Fruit fly (Drosophila melanogaster) whole organism, prepupa: ENCODE results near the gene Vm26Ac.
A peak's percentile ranks its signal among the peaks of the same experiment; 100 is the strongest.

ENCODE experiments used
- CG10631 ChIP-seq: fragments of 200-800 bp; sonication (Bioruptor generic); optimal IDR thresholded peaks from 2 replicates; lab custom pipeline; 2016; ENCODE audit warnings: missing biosample characterization, missing genetic modification characterization
- CG10669 ChIP-seq: fragments of 200-800 bp; sonication (Bioruptor generic); optimal IDR thresholded peaks from 3 replicates; lab custom pipeline; 2018; ENCODE audit warnings: missing biosample characterization, mild to moderate bottlenecking, missing genetic modification characterization, moderate library complexity
- CG11762 ChIP-seq: fragments of 200-800 bp; sonication (Bioruptor generic); optimal IDR thresholded peaks from 3 replicates; lab custom pipeline; 2016; ENCODE audit warnings: missing biosample characterization, missing genetic modification characterization; ENCODE audit not compliant: insufficient read depth
- CG11902 ChIP-seq: fragments of 200-800 bp; sonication (Bioruptor generic); optimal IDR thresholded peaks from 3 replicates; lab custom pipeline; 2016; ENCODE audit warnings: missing biosample characterization, missing genetic modification characterization
- CG15336 ChIP-seq: fragments of 200-800 bp; sonication (Bioruptor generic); IDR thresholded peaks from 2 replicates; pipeline ENCODE4 v1.3.6; 2022; ENCODE audit warnings: missing biosample characterization, missing genetic modification characterization
- CG1621 ChIP-seq: fragments of 200-800 bp; sonication (Bioruptor generic); optimal IDR thresholded peaks from 3 replicates; lab custom pipeline; 2018; ENCODE audit warnings: missing biosample characterization, mild to moderate bottlenecking, missing genetic modification characterization
- CG16779 ChIP-seq: fragments of 200-800 bp; sonication (Bioruptor generic); optimal IDR thresholded peaks from 3 replicates; lab custom pipeline; 2017; ENCODE audit warnings: missing biosample characterization, mild to moderate bottlenecking, missing genetic modification characterization
- CG3032 ChIP-seq: fragments of 200-800 bp; optimal IDR thresholded peaks from 2 replicates; lab custom pipeline; 2019; ENCODE audit warnings: missing biosample characterization, mild to moderate bottlenecking, missing genetic modification characterization, moderate library complexity
- CG31627 ChIP-seq: fragments of 200-800 bp; sonication (Bioruptor generic); optimal IDR thresholded peaks from 3 replicates; lab custom pipeline; 2016; ENCODE audit warnings: missing biosample characterization, missing genetic modification characterization
- CG34406 ChIP-seq: fragments of 200-800 bp; sonication (Bioruptor generic); optimal IDR thresholded peaks from 3 replicates; lab custom pipeline; 2016; ENCODE audit warnings: missing biosample characterization, missing genetic modification characterization
- CG3919 ChIP-seq: fragments of 200-800 bp; sonication (Bioruptor generic); optimal IDR thresholded peaks from 3 replicates; lab custom pipeline; 2016; ENCODE audit warnings: missing biosample characterization, missing genetic modification characterization
- CG4318 ChIP-seq: fragments of 200-800 bp; sonication (Bioruptor generic); optimal IDR thresholded peaks from 3 replicates; lab custom pipeline; 2017; ENCODE audit warnings: missing biosample characterization, mild to moderate bottlenecking, missing genetic modification characterization
- CG6163 ChIP-seq: fragments of 200-800 bp; sonication (Bioruptor generic); IDR thresholded peaks from 3 replicates; pipeline ENCODE4 v1.3.6; 2022; ENCODE audit warnings: missing biosample characterization, missing genetic modification characterization
- CG6808 ChIP-seq: fragments of 200-800 bp; sonication (Bioruptor generic); optimal IDR thresholded peaks from 3 replicates; lab custom pipeline; 2017; ENCODE audit warnings: missing biosample characterization, missing genetic modification characterization, mild to moderate bottlenecking, moderate library complexity, missing genetic modification reagents
- CG6854 ChIP-seq: fragments of 200-800 bp; sonication (Bioruptor generic); optimal IDR thresholded peaks from 2 replicates; lab custom pipeline; 2017; ENCODE audit warnings: missing biosample characterization, mild to moderate bottlenecking, missing genetic modification characterization
- CG7368 ChIP-seq: fragments of 200-800 bp; sonication (Bioruptor generic); optimal IDR thresholded peaks from 3 replicates; lab custom pipeline; 2016; ENCODE audit warnings: missing biosample characterization, missing genetic modification characterization
- CG8319 ChIP-seq: fragments of 200-800 bp; sonication (Bioruptor generic); optimal IDR thresholded peaks from 3 replicates; lab custom pipeline; 2016; ENCODE audit warnings: missing biosample characterization, missing genetic modification characterization
- CG8632 ChIP-seq: fragments of 200-800 bp; sonication (Bioruptor generic); optimal IDR thresholded peaks from 3 replicates; lab custom pipeline; 2016; ENCODE audit warnings: missing biosample characterization, missing genetic modification characterization
- CG9139 ChIP-seq: fragments of 200-800 bp; sonication (Bioruptor generic); optimal IDR thresholded peaks from 3 replicates; lab custom pipeline; 2017; ENCODE audit warnings: missing biosample characterization, mild to moderate bottlenecking, missing genetic modification characterization
- Eip75B ChIP-seq: fragments of 200-800 bp; sonication (Bioruptor generic); optimal IDR thresholded peaks from 3 replicates; lab custom pipeline; 2016; ENCODE audit warnings: missing biosample characterization, missing genetic modification characterization
- Eip78C ChIP-seq: fragments of 200-800 bp; sonication (Bioruptor generic); peaks from one replicate; lab custom pipeline; 2016; ENCODE audit warnings: missing biosample characterization, missing genetic modification characterization
- Ets21C ChIP-seq: fragments of 200-800 bp; sonication (Bioruptor generic); optimal IDR thresholded peaks from 3 replicates; lab custom pipeline; 2016; ENCODE audit warnings: missing biosample characterization, missing genetic modification characterization
- Ets96B ChIP-seq: fragments of 200-800 bp; optimal IDR thresholded peaks from 2 replicates; lab custom pipeline; 2019; ENCODE audit warnings: missing biosample characterization, mild to moderate bottlenecking, missing genetic modification characterization, moderate library complexity
- Gug ChIP-seq: fragments of 200-800 bp; sonication (Bioruptor generic); IDR thresholded peaks from 2 replicates; pipeline ENCODE4 v1.3.6; 2022; ENCODE audit warnings: missing biosample characterization, missing genetic modification characterization
- Hr38 ChIP-seq: sonication (Bioruptor generic); optimal IDR thresholded peaks from 2 replicates; lab custom pipeline; 2016; ENCODE audit warnings: missing biosample characterization, missing genetic modification characterization
- Hr39 ChIP-seq: fragments of 200-800 bp; sonication (Bioruptor generic); optimal IDR thresholded peaks from 2 replicates; lab custom pipeline; 2016; ENCODE audit warnings: missing biosample characterization, missing genetic modification characterization
- Lpt ChIP-seq: fragments of 200-800 bp; sonication (Bioruptor generic); optimal IDR thresholded peaks from 3 replicates; lab custom pipeline; 2016; ENCODE audit warnings: missing biosample characterization, missing genetic modification characterization
- Met ChIP-seq: fragments of 200-800 bp; sonication (Bioruptor generic); optimal IDR thresholded peaks from 3 replicates; lab custom pipeline; 2016; ENCODE audit warnings: missing biosample characterization, missing genetic modification characterization
- OdsH ChIP-seq: fragments of 200-800 bp; sonication (Bioruptor generic); optimal IDR thresholded peaks from 3 replicates; lab custom pipeline; 2016; ENCODE audit warnings: missing biosample characterization, missing genetic modification characterization
- Smox ChIP-seq: fragments of 200-800 bp; sonication (Bioruptor generic); optimal IDR thresholded peaks from 3 replicates; lab custom pipeline; 2016; ENCODE audit warnings: missing biosample characterization, missing genetic modification characterization
- Sox102F ChIP-seq: fragments of 200-800 bp; sonication (Bioruptor generic); optimal IDR thresholded peaks from 2 replicates; lab custom pipeline; 2016; ENCODE audit warnings: missing biosample characterization, mild to moderate bottlenecking, missing genetic modification characterization
- Sox14 ChIP-seq: fragments of 200-800 bp; sonication (Bioruptor generic); optimal IDR thresholded peaks from 3 replicates; lab custom pipeline; 2016; ENCODE audit warnings: missing biosample characterization, missing genetic modification characterization
- cyc ChIP-seq: fragments of 200-800 bp; sonication (Bioruptor generic); optimal IDR thresholded peaks from 3 replicates; lab custom pipeline; 2016; ENCODE audit warnings: missing biosample characterization, missing genetic modification characterization
- dsx ChIP-seq: fragments of 200-800 bp; optimal IDR thresholded peaks from 3 replicates; lab custom pipeline; 2019; ENCODE audit warnings: missing biosample characterization, mild to moderate bottlenecking, missing genetic modification characterization, moderate library complexity; ENCODE audit not compliant: poor library complexity, severe bottlenecking
- fd59A ChIP-seq: fragments of 200-800 bp; sonication (Bioruptor generic); optimal IDR thresholded peaks from 2 replicates; lab custom pipeline; 2017; ENCODE audit warnings: missing biosample characterization, mild to moderate bottlenecking, missing genetic modification characterization, missing genetic modification reagents
- fkh ChIP-seq: fragments of 200-800 bp; sonication (Bioruptor generic); optimal IDR thresholded peaks from 3 replicates; lab custom pipeline; 2017; ENCODE audit warnings: missing biosample characterization, mild to moderate bottlenecking, missing genetic modification characterization, moderate library complexity
- lz ChIP-seq: fragments of 200-800 bp; sonication (Bioruptor generic); optimal IDR thresholded peaks from 3 replicates; lab custom pipeline; 2016; ENCODE audit warnings: missing biosample characterization, missing genetic modification characterization
- net ChIP-seq: fragments of 200-800 bp; sonication (Bioruptor generic); optimal IDR thresholded peaks from 3 replicates; lab custom pipeline; 2016; ENCODE audit warnings: missing biosample characterization, missing genetic modification characterization
- ss ChIP-seq, 2 experiments: fragments of 200-800 bp; sonication (Bioruptor generic); optimal IDR thresholded peaks; 2 replicates in 1 of 2; 3 replicates in 1 of 2; lab custom pipeline; 2017 to 2018; ENCODE audit warnings: mild to moderate bottlenecking in 2 of 2, missing biosample characterization in 2 of 2, missing genetic modification characterization in 2 of 2, moderate library complexity in 1 of 2
- svp ChIP-seq: fragments of 200-800 bp; sonication (Bioruptor generic); peaks from one replicate; lab custom pipeline; 2016; ENCODE audit warnings: missing biosample characterization, missing genetic modification characterization
- topi ChIP-seq: fragments of 200-800 bp; sonication (Bioruptor generic); optimal IDR thresholded peaks from 3 replicates; lab custom pipeline; 2016; ENCODE audit warnings: missing biosample characterization, missing genetic modification characterization
- vri ChIP-seq: fragments of 200-800 bp; sonication (Bioruptor generic); optimal IDR thresholded peaks from 3 replicates; lab custom pipeline; 2016; ENCODE audit warnings: missing biosample characterization, mild to moderate bottlenecking, missing genetic modification characterization

The Vm26Ac gene

dm6 chr2L:5978333-5979054, 20.1 kb upstream of the Vm26Ac start (continued):
- TF ChIP-seq Ets96B (tag; lab: Kevin White, UChicago) (no peak), Lpt (GFP tag; lab: Kevin White, UChicago) (no peak), CG10669 (GFP tag; lab: Kevin White, UChicago) (no peak), net (GFP tag; lab: Kevin White, UChicago) (peak; percentile 4), CG11762 (GFP tag; lab: Kevin White, UChicago) (no peak), CG4318 (no peak), Smox (GFP tag; lab: Kevin White, UChicago) (no peak), Sox14 (GFP tag; lab: Kevin White, UChicago) (peak; percentile 19), CG3032 (tag; lab: Kevin White, UChicago) (peak; percentile 13), fkh (GFP tag; lab: Kevin White, UChicago) (no peak), CG6163 (GFP tag; lab: Robert Waterston, UW) (no peak), CG9139 (GFP tag; lab: Kevin White, UChicago) (no peak), OdsH (GFP tag; lab: Kevin White, UChicago) (no peak), Hr39 (GFP tag; lab: Kevin White, UChicago) (no peak), CG7368 (GFP tag; lab: Kevin White, UChicago) (peak; percentile 39), Gug (GFP tag; lab: Robert Waterston, UW) (no peak), topi (peak; percentile 21), Ets21C (GFP tag; lab: Kevin White, UChicago) (no peak), fd59A (GFP tag; lab: Kevin White, UChicago) (no peak), Met (GFP tag; lab: Kevin White, UChicago) (peak; percentile 44), CG16779 (tag; lab: Kevin White, UChicago) (no peak), lz (GFP tag; lab: Kevin White, UChicago) (no peak), Hr38 (GFP tag; lab: Kevin White, UChicago) (no peak)
- TF ChIP-seq, all 60 proteins: peak for 17

DNA sequence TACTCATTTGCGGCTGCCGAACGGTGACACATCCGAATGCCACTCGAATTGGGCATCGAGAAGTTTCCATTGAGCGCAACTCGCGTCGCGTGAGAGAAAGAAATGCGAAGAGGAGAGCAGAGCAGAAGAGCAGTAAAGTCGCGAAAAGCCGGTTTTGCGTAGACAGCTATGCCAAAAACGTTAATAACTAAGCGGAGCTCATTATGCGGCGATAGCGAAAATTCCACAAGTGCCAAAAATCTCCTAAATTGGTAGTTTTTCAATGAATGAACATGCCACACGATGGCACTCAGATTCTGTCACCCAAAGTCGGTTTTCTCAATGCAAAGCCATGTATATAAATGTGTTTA, 19.3 kb upstream of the Vm26Ac start:
- TF ChIP-seq ss (GFP tag; optimal IDR thresholded peaks at IDR 0.05; lab: Kevin White, UChicago) (no peak), CG10631 (GFP tag; lab: Kevin White, UChicago) (no peak), CG7368 (GFP tag; lab: Kevin White, UChicago) (no peak), CG11902 (GFP tag; lab: Kevin White, UChicago) (no peak), Eip75B (GFP tag; lab: Kevin White, UChicago) (no peak), Smox (GFP tag; lab: Kevin White, UChicago) (no peak), CG1621 (tag; lab: Kevin White, UChicago) (no peak), Met (GFP tag; lab: Kevin White, UChicago) (no peak), Ets21C (GFP tag; lab: Kevin White, UChicago) (no peak), CG10669 (GFP tag; lab: Kevin White, UChicago) (no peak), cyc (GFP tag; lab: Kevin White, UChicago) (no peak), lz (GFP tag; lab: Kevin White, UChicago) (no peak), Lpt (GFP tag; lab: Kevin White, UChicago) (no peak), CG15336 (no peak), CG31627 (GFP tag; lab: Kevin White, UChicago) (no peak), CG11762 (GFP tag; lab: Kevin White, UChicago) (no peak), CG6808 (GFP tag; lab: Kevin White, UChicago) (no peak)
- TF ChIP-seq, all 60 proteins: peak for 0

DNA sequence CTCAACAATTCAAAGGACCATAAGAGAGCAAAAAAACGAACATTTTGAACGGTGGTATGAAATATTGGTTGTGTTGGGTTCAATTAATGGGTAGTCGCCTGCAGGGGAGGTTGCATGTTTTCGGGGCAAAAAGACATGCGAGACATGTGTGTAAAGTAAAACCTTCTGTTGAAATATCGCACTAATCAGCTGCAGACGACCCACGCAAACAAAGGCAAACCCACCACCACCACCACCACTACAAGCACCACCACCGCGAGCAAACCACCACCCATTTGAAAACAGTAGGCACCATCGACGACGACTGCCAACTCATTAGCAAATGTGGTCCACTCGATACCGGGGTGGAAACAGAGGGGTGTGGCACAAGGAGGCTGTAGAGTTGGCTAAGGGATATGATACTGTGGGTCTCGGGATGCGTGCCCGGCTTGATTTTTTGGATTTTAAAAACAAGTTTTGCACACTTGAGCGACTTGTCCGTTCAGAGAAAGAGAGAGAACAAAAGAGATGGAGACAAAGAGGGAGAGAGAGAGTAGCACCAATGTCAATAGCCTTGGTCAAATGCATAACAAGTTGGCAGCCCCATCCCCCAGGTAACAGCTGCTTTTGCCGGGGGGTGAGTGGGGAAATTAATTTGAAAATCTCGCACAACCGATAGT, 18.8 kb upstream of the Vm26Ac start:
- peak; percentile 15 for TF ChIP-seq CG3919
- no peak for TF ChIP-seq CG8319
- peak; percentile 90 for TF ChIP-seq fkh (GFP tag; lab: Kevin White, UChicago)
- TF ChIP-seq Met (GFP tag; lab: Kevin White, UChicago), result peak; percentile 14
- TF ChIP-seq CG7368 (GFP tag; lab: Kevin White, UChicago), result peak; percentile 17
- no peak for TF ChIP-seq CG11902 (GFP tag; lab: Kevin White, UChicago)
- TF ChIP-seq dsx, result peak; percentile 11
- TF ChIP-seq Eip78C (GFP tag; lab: Kevin White, UChicago), result peak; percentile 63
- TF ChIP-seq ss (GFP tag; optimal IDR thresholded peaks at IDR 0.05; lab: Kevin White, UChicago), result peak; percentile 9 to 77
- TF ChIP-seq CG6854 (GFP tag; lab: Kevin White, UChicago), result peak; percentile 41
- no peak for TF ChIP-seq CG34406 (GFP tag; lab: Kevin White, UChicago)
- peak; percentile 62 for TF ChIP-seq svp (GFP tag; lab: Kevin White, UChicago)
- TF ChIP-seq Sox102F (GFP tag; lab: Kevin White, UChicago), result peak; percentile 0
- no peak for TF ChIP-seq CG8632
- peak; percentile 66 for TF ChIP-seq Sox14 (GFP tag; lab: Kevin White, UChicago)
- TF ChIP-seq Ets96B (tag; lab: Kevin White, UChicago), result no peak
- peak; percentile 52 for TF ChIP-seq vri (GFP tag; lab: Kevin White, UChicago)
